Worm (Caenorhabditis elegans) whole organism, L1 larva: ENCODE data around the gene mam-1.
A peak's percentile ranks its signal among the peaks of the same experiment; 100 is the strongest.

Source experiments
- C04F5.9 ChIP-seq: sonication (generic microtip); optimal IDR thresholded peaks from 2 replicates; lab custom pipeline; 2016; ENCODE audit warnings: missing genetic modification characterization, missing compliant biosample characterization
- C34B4.2 ChIP-seq: sonication (generic microtip); optimal IDR thresholded peaks from 2 replicates; lab custom pipeline; 2017; ENCODE audit warnings: mild to moderate bottlenecking, missing genetic modification characterization, missing compliant biosample characterization
- F16B12.6 ChIP-seq: fragments of 150-350 bp; optimal IDR thresholded peaks from 2 replicates; lab custom pipeline; 2014; ENCODE audit warnings: missing biosample characterization, missing genetic modification characterization
- Y116A8C.19 ChIP-seq: sonication (generic microtip); optimal IDR thresholded peaks from 2 replicates; lab custom pipeline; 2016; ENCODE audit warnings: missing compliant biosample characterization, missing genetic modification characterization, borderline replicate concordance
- alr-1 ChIP-seq: fragments of 200-800 bp; sonication (Bioruptor generic); optimal IDR thresholded peaks from 2 replicates; lab custom pipeline; 2018; ENCODE audit warnings: borderline replicate concordance, mild to moderate bottlenecking, missing genetic modification characterization, missing compliant biosample characterization
- ama-1 ChIP-seq: fragments of 150-350 bp; optimal IDR thresholded peaks from 2 replicates; lab custom pipeline; 2014
- blmp-1 ChIP-seq: fragments of 150-350 bp; optimal IDR thresholded peaks from 2 replicates; lab custom pipeline; 2014; ENCODE audit warnings: missing biosample characterization, missing genetic modification characterization
- ceh-82 ChIP-seq, 3 experiments: fragments of 150-350 bp in 1 of 3; sonication (generic microtip) in 2 of 3; optimal IDR thresholded peaks; 2 replicates each; lab custom pipeline; 2014 to 2017; ENCODE audit warnings: missing biosample characterization in 3 of 3, missing genetic modification characterization in 3 of 3
- ceh-88 ChIP-seq: fragments of 200-800 bp; sonication (Bioruptor generic); IDR thresholded peaks from 2 replicates; pipeline ENCODE4 v1.3.6; 2022; ENCODE audit warnings: missing genetic modification characterization, missing compliant biosample characterization
- ceh-90 ChIP-seq: sonication (generic microtip); optimal IDR thresholded peaks from 2 replicates; lab custom pipeline; 2016; ENCODE audit warnings: missing genetic modification characterization, missing compliant biosample characterization
- ces-1 ChIP-seq: fragments of 150-350 bp; optimal IDR thresholded peaks from 2 replicates; lab custom pipeline; 2014; ENCODE audit warnings: missing biosample characterization, missing genetic modification reagents, missing genetic modification characterization
- dpl-1 ChIP-seq, 3 experiments: fragments of 150-350 bp in 2 of 3; sonication (generic microtip) in 1 of 3; optimal IDR thresholded peaks; 2 replicates each; lab custom pipeline; 2014 to 2017; ENCODE audit warnings: missing biosample characterization in 3 of 3, missing genetic modification characterization in 3 of 3, missing genetic modification reagents in 3 of 3
- dsc-1 ChIP-seq: sonication (generic microtip); optimal IDR thresholded peaks from 2 replicates; lab custom pipeline; 2016; ENCODE audit warnings: mild to moderate bottlenecking, missing genetic modification characterization, missing compliant biosample characterization
- egl-27 ChIP-seq, 2 experiments: fragments of 150-350 bp in 1 of 2; sonication (generic microtip); optimal IDR thresholded peaks; 3 replicates each; lab custom pipeline; 2017 to 2018; ENCODE audit warnings: missing biosample characterization in 2 of 2, missing genetic modification characterization in 2 of 2, missing genetic modification reagents in 2 of 2
- elt-3 ChIP-seq, 6 experiments: fragments of 150-350 bp in 1 of 6; sonication (generic microtip); optimal IDR thresholded peaks; 2 replicates each; lab custom pipeline; 2017 to 2018; ENCODE audit warnings: missing biosample characterization in 6 of 6, missing genetic modification characterization in 6 of 6, inconsistent platforms in 1 of 6
- ets-5 ChIP-seq: fragments of 200-800 bp; sonication (Bioruptor generic); IDR thresholded peaks from 2 replicates; pipeline ENCODE4 v1.3.6; 2022; ENCODE audit warnings: missing genetic modification characterization, missing compliant biosample characterization
- fkh-10 ChIP-seq: sonication (generic microtip); optimal IDR thresholded peaks from 2 replicates; lab custom pipeline; 2017; ENCODE audit warnings: missing biosample characterization, missing genetic modification reagents, missing genetic modification characterization
- fkh-4 ChIP-seq: sonication (generic microtip); optimal IDR thresholded peaks from 2 replicates; lab custom pipeline; 2016; ENCODE audit warnings: missing compliant biosample characterization, missing genetic modification characterization, borderline replicate concordance
- grh-1 ChIP-seq: fragments of 200-800 bp; sonication (Bioruptor generic); IDR thresholded peaks from 2 replicates; pipeline ENCODE4 v1.3.6; 2022; ENCODE audit warnings: missing genetic modification reagents, missing genetic modification characterization, missing compliant biosample characterization
- hlh-17 ChIP-seq: fragments of 200-800 bp; sonication (Bioruptor generic); optimal IDR thresholded peaks from 2 replicates; lab custom pipeline; 2018; ENCODE audit warnings: missing genetic modification characterization, mild to moderate bottlenecking, missing compliant biosample characterization, moderate library complexity, borderline replicate concordance
- hpl-2 ChIP-seq: fragments of 150-350 bp; optimal IDR thresholded peaks from 2 replicates; lab custom pipeline; 2014; ENCODE audit warnings: missing biosample characterization, missing genetic modification reagents, missing genetic modification characterization
- irx-1 ChIP-seq: sonication (generic microtip); optimal IDR thresholded peaks from 2 replicates; lab custom pipeline; 2016; ENCODE audit warnings: missing genetic modification characterization, missing compliant biosample characterization
- jun-1 ChIP-seq: fragments of 150-350 bp; optimal IDR thresholded peaks from 2 replicates; lab custom pipeline; 2014; ENCODE audit warnings: missing biosample characterization, missing genetic modification reagents, missing genetic modification characterization
- lin-13 ChIP-seq: fragments of 150-350 bp; optimal IDR thresholded peaks from 2 replicates; lab custom pipeline; 2014; ENCODE audit warnings: missing biosample characterization, missing genetic modification reagents, missing genetic modification characterization
- lin-15B ChIP-seq: fragments of 150-350 bp; sonication (generic microtip); optimal IDR thresholded peaks from 3 replicates; lab custom pipeline; 2014; ENCODE audit warnings: missing biosample characterization, missing genetic modification characterization
- lin-35 ChIP-seq, 2 experiments: fragments of 150-350 bp; optimal IDR thresholded peaks; 2 replicates each; lab custom pipeline; 2014; ENCODE audit warnings: missing biosample characterization in 2 of 2, missing genetic modification characterization in 2 of 2, missing genetic modification reagents in 2 of 2
- lin-39 ChIP-seq: fragments of 150-350 bp; optimal IDR thresholded peaks from 2 replicates; lab custom pipeline; 2014; ENCODE audit warnings: missing biosample characterization, missing genetic modification reagents, missing genetic modification characterization
- lsy-2 ChIP-seq, 2 experiments: fragments of 150-350 bp; optimal IDR thresholded peaks; 2 replicates each; lab custom pipeline; 2014; ENCODE audit warnings: missing biosample characterization in 2 of 2, missing genetic modification characterization in 2 of 2
- mab-9 ChIP-seq: fragments of 200-800 bp; sonication (Bioruptor generic); IDR thresholded peaks from 2 replicates; pipeline ENCODE4 v1.3.6; 2022; ENCODE audit warnings: missing genetic modification reagents, missing genetic modification characterization, missing compliant biosample characterization
- mdl-1 ChIP-seq, 2 experiments: fragments of 150-350 bp; optimal IDR thresholded peaks; 2 replicates each; lab custom pipeline; 2014 to 2017; ENCODE audit warnings: missing biosample characterization in 2 of 2, missing genetic modification characterization in 2 of 2, inconsistent platforms in 1 of 2
- mep-1 ChIP-seq: fragments of 150-350 bp; optimal IDR thresholded peaks from 2 replicates; lab custom pipeline; 2014; ENCODE audit warnings: missing biosample characterization, missing genetic modification characterization
- nhr-12 ChIP-seq: sonication (generic microtip); optimal IDR thresholded peaks from 2 replicates; lab custom pipeline; 2017; ENCODE audit warnings: missing biosample characterization, missing genetic modification characterization
- nhr-19 ChIP-seq: fragments of 200-800 bp; sonication (Bioruptor generic); conservative IDR thresholded peaks from 2 replicates; pipeline ENCODE4 v1.3.6; 2022; ENCODE audit warnings: missing genetic modification characterization, missing compliant biosample characterization
- nhr-237 ChIP-seq: fragments of 150-350 bp; optimal IDR thresholded peaks from 2 replicates; lab custom pipeline; 2014; ENCODE audit warnings: missing biosample characterization, missing genetic modification characterization
- nhr-28 ChIP-seq: fragments of 150-350 bp; optimal IDR thresholded peaks from 2 replicates; lab custom pipeline; 2014; ENCODE audit warnings: missing biosample characterization, missing genetic modification characterization
- nhr-47 ChIP-seq: sonication (generic microtip); optimal IDR thresholded peaks from 2 replicates; lab custom pipeline; 2016; ENCODE audit warnings: mild to moderate bottlenecking, missing genetic modification characterization, moderate library complexity, missing compliant biosample characterization
- nhr-76 ChIP-seq: sonication (generic microtip); optimal IDR thresholded peaks from 2 replicates; lab custom pipeline; 2017; ENCODE audit warnings: missing biosample characterization, missing genetic modification characterization
- nhr-77 ChIP-seq: fragments of 150-350 bp; optimal IDR thresholded peaks from 2 replicates; lab custom pipeline; 2014; ENCODE audit warnings: missing biosample characterization, missing genetic modification characterization
- nhr-85 ChIP-seq: sonication (generic microtip); peaks from one replicate; lab custom pipeline; 2016; ENCODE audit warnings: missing genetic modification characterization, inconsistent platforms, missing compliant biosample characterization
- nhr-90 ChIP-seq: sonication (generic microtip); optimal IDR thresholded peaks from 2 replicates; lab custom pipeline; 2016; ENCODE audit warnings: mild to moderate bottlenecking, missing genetic modification characterization, missing compliant biosample characterization; ENCODE audit not compliant: poor library complexity
- pag-3 ChIP-seq: sonication (generic microtip); optimal IDR thresholded peaks from 2 replicates; lab custom pipeline; 2017; ENCODE audit warnings: missing genetic modification characterization, mild to moderate bottlenecking, missing compliant biosample characterization, antibody characterized with exemption, borderline replicate concordance; ENCODE audit not compliant: insufficient read depth
- pax-3 ChIP-seq: fragments of 200-800 bp; sonication (Bioruptor generic); optimal IDR thresholded peaks from 2 replicates; lab custom pipeline; 2018; ENCODE audit warnings: mild to moderate bottlenecking, missing genetic modification characterization, moderate library complexity, missing compliant biosample characterization
- snu-23 ChIP-seq: sonication (generic microtip); optimal IDR thresholded peaks from 2 replicates; lab custom pipeline; 2016; ENCODE audit warnings: missing genetic modification characterization, missing compliant biosample characterization
- sox-4 ChIP-seq: sonication (generic microtip); optimal IDR thresholded peaks from 2 replicates; lab custom pipeline; 2016; ENCODE audit warnings: missing genetic modification characterization, missing compliant biosample characterization
- swsn-7 ChIP-seq: sonication (generic microtip); optimal IDR thresholded peaks from 2 replicates; lab custom pipeline; 2016; ENCODE audit warnings: missing genetic modification characterization, missing compliant biosample characterization
- tbx-2 ChIP-seq: sonication (generic microtip); optimal IDR thresholded peaks from 2 replicates; lab custom pipeline; 2016; ENCODE audit warnings: missing genetic modification characterization, missing compliant biosample characterization
- unc-62 ChIP-seq: fragments of 150-350 bp; optimal IDR thresholded peaks from 2 replicates; lab custom pipeline; 2014; ENCODE audit warnings: missing biosample characterization, missing genetic modification reagents, missing genetic modification characterization
- unc-86 ChIP-seq: sonication (generic microtip); optimal IDR thresholded peaks from 2 replicates; lab custom pipeline; 2016; ENCODE audit warnings: missing genetic modification characterization, missing compliant biosample characterization
- unc-98 ChIP-seq: fragments of 200-800 bp; sonication (Bioruptor generic); IDR thresholded peaks from 2 replicates; pipeline ENCODE4 v1.3.6; 2022; ENCODE audit warnings: missing genetic modification characterization, missing compliant biosample characterization
- ztf-11 ChIP-seq, 2 experiments: sonication (generic microtip); optimal IDR thresholded peaks; 2 replicates each; lab custom pipeline; 2016 to 2017; ENCODE audit warnings: missing genetic modification characterization in 2 of 2, missing biosample characterization in 1 of 2, missing compliant biosample characterization in 1 of 2
- ztf-4 ChIP-seq: fragments of 150-350 bp; optimal IDR thresholded peaks from 2 replicates; lab custom pipeline; 2014; ENCODE audit warnings: missing biosample characterization, missing genetic modification characterization

Gene mam-1

ce11 chrX:865214-865613, 23.0 kb downstream of the mam-1 start:
- TF ChIP-seq nhr-12 (tag; lab: Kevin White, UChicago) (no peak), lin-35 (GFP tag; optimal IDR thresholded peaks at IDR 0.05; lab: Kevin White, UChicago) (peak in 1 of 2 experiments; percentile 23), nhr-85 (tag; lab: Kevin White, UChicago) (peak; percentile 49)
- TF ChIP-seq, all 84 proteins: peak for 2

- TF ChIP-seq mep-1 (tag; lab: Kevin White, UChicago), result no peak
- no peak for TF ChIP-seq lin-39 (tag; lab: Kevin White, UChicago)
- no peak for TF ChIP-seq dsc-1 (tag; lab: Kevin White, UChicago)
- peak; percentile 58 for TF ChIP-seq nhr-19 (GFP tag; lab: Robert Waterston, UW)
- no peak for TF ChIP-seq lin-13 (GFP tag; lab: Kevin White, UChicago)
- no peak for TF ChIP-seq fkh-4 (tag; lab: Kevin White, UChicago)
- TF ChIP-seq Y116A8C.19 (tag; lab: Kevin White, UChicago), result no peak
- TF ChIP-seq ces-1 (GFP tag; lab: Kevin White, UChicago), result no peak
- TF ChIP-seq unc-62 (GFP tag; lab: Kevin White, UChicago), result no peak
- no peak for TF ChIP-seq nhr-28
- peak in 5 of 6 experiments; percentile 83 to 98 (median 97) for TF ChIP-seq elt-3 (tag; optimal IDR thresholded peaks at IDR 0.05; lab: Kevin White, UChicago)
- no peak for TF ChIP-seq hlh-17 (GFP tag; lab: Kevin White, UChicago)
- no peak for TF ChIP-seq ceh-90
- no peak for TF ChIP-seq sox-4 (tag; lab: Kevin White, UChicago)
- TF ChIP-seq C04F5.9, result no peak
- TF ChIP-seq mab-9 (GFP tag; lab: Robert Waterston, UW), result no peak
- TF ChIP-seq alr-1 (tag; lab: Kevin White, UChicago), result no peak
- no peak for TF ChIP-seq pag-3
- TF ChIP-seq dpl-1 (GFP tag; optimal IDR thresholded peaks at IDR 0.05; lab: Kevin White, UChicago), result no peak
- TF ChIP-seq fkh-10, result no peak
- TF ChIP-seq nhr-47 (tag; lab: Kevin White, UChicago), result peak; percentile 46
- TF ChIP-seq nhr-237, result no peak
- TF ChIP-seq lsy-2 (tag; optimal IDR thresholded peaks at IDR 0.05; lab: Kevin White, UChicago), result no peak
- TF ChIP-seq nhr-90 (tag; lab: Kevin White, UChicago), result peak; percentile 70
- peak in 1 of 2 experiments; percentile 34 for TF ChIP-seq egl-27 (tag; optimal IDR thresholded peaks at IDR 0.05; lab: Kevin White, UChicago)
- no peak for TF ChIP-seq ztf-11 (tag; optimal IDR thresholded peaks at IDR 0.05; lab: Kevin White, UChicago)
- TF ChIP-seq jun-1, result no peak
- TF ChIP-seq lin-35 (GFP tag; optimal IDR thresholded peaks at IDR 0.05; lab: Kevin White, UChicago), result peak in 1 of 2 experiments; percentile 57
- no peak for TF ChIP-seq ets-5 (GFP tag; lab: Robert Waterston, UW)
- TF ChIP-seq ceh-88, result no peak
- no peak for TF ChIP-seq F16B12.6 (tag; lab: Kevin White, UChicago)
- TF ChIP-seq nhr-76 (tag; lab: Kevin White, UChicago), result no peak
- no peak for TF ChIP-seq unc-98 (GFP tag; lab: Robert Waterston, UW)
- TF ChIP-seq hpl-2 (GFP tag; lab: Kevin White, UChicago), result no peak
- no peak for TF ChIP-seq C34B4.2 (tag; lab: Kevin White, UChicago)
- peak; percentile 75 for TF ChIP-seq tbx-2 (tag; lab: Kevin White, UChicago)
- TF ChIP-seq ztf-4 (tag; lab: Kevin White, UChicago), result peak; percentile 73
- TF ChIP-seq swsn-7 (tag; lab: Kevin White, UChicago), result no peak
- TF ChIP-seq unc-86 (tag; lab: Kevin White, UChicago), result no peak
- no peak for TF ChIP-seq nhr-77 (tag; lab: Kevin White, UChicago)
- no peak for TF ChIP-seq irx-1
- no peak for TF ChIP-seq ceh-82 (tag; optimal IDR thresholded peaks at IDR 0.05; lab: Kevin White, UChicago)
- TF ChIP-seq blmp-1 (tag; lab: Kevin White, UChicago), result peak; percentile 62
- TF ChIP-seq pax-3 (tag; lab: Kevin White, UChicago), result no peak
- TF ChIP-seq snu-23 (GFP tag; lab: Kevin White, UChicago), result peak; percentile 67
- peak; percentile 79 for TF ChIP-seq grh-1 (GFP tag; lab: Robert Waterston, UW)
- no peak for TF ChIP-seq ama-1
- no peak for TF ChIP-seq lin-15B (tag; lab: Kevin White, UChicago)
- TF ChIP-seq mdl-1 (tag; optimal IDR thresholded peaks at IDR 0.05; lab: Kevin White, UChicago), result peak in 1 of 2 experiments; percentile 42
Measured at ce11 chrX:864293-864731, 23.9 kb downstream of the mam-1 start.
